Worm (Caenorhabditis elegans) whole organism, L4 larva: ENCODE measurements around the gene brd-1.

ENCODE experiments used
- T20F7.1 ChIP-seq: fragments of 200-800 bp; sonication (Bioruptor generic); optimal IDR thresholded peaks from 2 replicates; lab custom pipeline; 2018; ENCODE audit warnings: mild to moderate bottlenecking, missing genetic modification characterization, missing compliant biosample characterization
- Y75B8A.6 ChIP-seq: fragments of 200-800 bp; sonication (Bioruptor generic); IDR thresholded peaks from 2 replicates; pipeline ENCODE4 v1.3.6; 2022; ENCODE audit warnings: missing genetic modification reagents, missing genetic modification characterization, missing compliant biosample characterization
- aly-2 ChIP-seq: sonication (generic microtip); optimal IDR thresholded peaks from 2 replicates; lab custom pipeline; 2018; ENCODE audit warnings: missing biosample characterization, missing genetic modification characterization
- arid-1 ChIP-seq: fragments of 200-800 bp; sonication (Bioruptor generic); conservative IDR thresholded peaks from 2 replicates; pipeline ENCODE4 v1.3.6; 2022; ENCODE audit warnings: missing genetic modification reagents, missing genetic modification characterization, missing compliant biosample characterization
- attf-4 ChIP-seq: sonication (generic microtip); optimal IDR thresholded peaks from 3 replicates; lab custom pipeline; 2017; ENCODE audit warnings: missing biosample characterization, missing genetic modification characterization
- ceh-32 ChIP-seq: sonication (generic microtip); optimal IDR thresholded peaks from 2 replicates; lab custom pipeline; 2016; ENCODE audit warnings: mild to moderate bottlenecking, missing genetic modification characterization, missing compliant biosample characterization; ENCODE audit not compliant: poor library complexity
- ceh-44 ChIP-seq: fragments of 200-800 bp; sonication (Bioruptor generic); IDR thresholded peaks from 2 replicates; pipeline ENCODE4 v1.3.6; 2022; ENCODE audit warnings: missing genetic modification reagents, missing genetic modification characterization, missing compliant biosample characterization
- ceh-62 ChIP-seq: sonication (generic microtip); optimal IDR thresholded peaks from 2 replicates; lab custom pipeline; 2017; ENCODE audit warnings: missing biosample characterization, missing genetic modification characterization
- ceh-82 ChIP-seq: sonication (generic microtip); optimal IDR thresholded peaks from 2 replicates; lab custom pipeline; 2017; ENCODE audit warnings: missing biosample characterization, missing genetic modification characterization
- ces-1 ChIP-seq: fragments of 150-350 bp; sonication (generic microtip); optimal IDR thresholded peaks from 4 replicates; lab custom pipeline; 2014; ENCODE audit warnings: missing biosample characterization, missing genetic modification reagents, missing genetic modification characterization
- daf-16 ChIP-seq, 3 experiments: sonication (generic microtip); optimal IDR thresholded peaks; 2 replicates each; lab custom pipeline; 2016 to 2017; ENCODE audit warnings: missing genetic modification characterization in 3 of 3, missing genetic modification reagents in 3 of 3, mild to moderate bottlenecking in 2 of 3, missing compliant biosample characterization in 2 of 3, missing biosample characterization in 1 of 3, moderate library complexity in 1 of 3
- daf-19 ChIP-seq: fragments of 200-800 bp; sonication (Bioruptor generic); conservative IDR thresholded peaks from 2 replicates; pipeline ENCODE4 v1.3.6; 2022; ENCODE audit warnings: missing genetic modification characterization, missing compliant biosample characterization
- duxl-1 ChIP-seq: sonication (generic microtip); optimal IDR thresholded peaks from 2 replicates; lab custom pipeline; 2016; ENCODE audit warnings: mild to moderate bottlenecking, missing genetic modification characterization, moderate library complexity, missing compliant biosample characterization; ENCODE audit not compliant: poor library complexity
- dve-1 ChIP-seq: sonication (generic microtip); optimal IDR thresholded peaks from 2 replicates; lab custom pipeline; 2017; ENCODE audit warnings: antibody characterized with exemption, mild to moderate bottlenecking, missing genetic modification characterization, missing compliant biosample characterization; ENCODE audit not compliant: insufficient read depth
- fkh-10 ChIP-seq: fragments of 150-350 bp; optimal IDR thresholded peaks from 2 replicates; lab custom pipeline; 2014; ENCODE audit warnings: missing biosample characterization, missing genetic modification reagents, missing genetic modification characterization
- fos-1 ChIP-seq: fragments of 150-350 bp; optimal IDR thresholded peaks from 2 replicates; lab custom pipeline; 2014; ENCODE audit warnings: missing biosample characterization, missing genetic modification characterization
- gei-8 ChIP-seq: fragments of 200-800 bp; sonication (Bioruptor generic); optimal IDR thresholded peaks from 2 replicates; lab custom pipeline; 2018; ENCODE audit warnings: mild to moderate bottlenecking, missing genetic modification characterization, missing compliant biosample characterization
- hif-1 ChIP-seq, 2 experiments: sonication (generic microtip); optimal IDR thresholded peaks; 2 replicates each; lab custom pipeline; 2016 to 2017; ENCODE audit warnings: missing compliant biosample characterization in 2 of 2, missing genetic modification characterization in 2 of 2, missing genetic modification reagents in 2 of 2, missing genotype in 2 of 2, mild to moderate bottlenecking in 1 of 2
- hlh-11 ChIP-seq: fragments of 200-800 bp; sonication (Bioruptor generic); optimal IDR thresholded peaks from 2 replicates; lab custom pipeline; 2018; ENCODE audit warnings: mild to moderate bottlenecking, missing genetic modification characterization, missing compliant biosample characterization
- hlh-30 ChIP-seq: sonication (generic microtip); optimal IDR thresholded peaks from 2 replicates; lab custom pipeline; 2017; ENCODE audit warnings: antibody characterized with exemption, mild to moderate bottlenecking, missing genetic modification characterization, missing compliant biosample characterization; ENCODE audit not compliant: insufficient read depth
- hmg-1.1 ChIP-seq: fragments of 200-800 bp; sonication (Bioruptor generic); IDR thresholded peaks from 2 replicates; pipeline ENCODE4 v1.3.6; 2022; ENCODE audit warnings: missing genetic modification reagents, missing genetic modification characterization, missing compliant biosample characterization
- lim-7 ChIP-seq: fragments of 200-800 bp; sonication (Bioruptor generic); IDR thresholded peaks from 2 replicates; pipeline ENCODE4 v1.3.6; 2022; ENCODE audit warnings: missing genetic modification characterization, missing compliant biosample characterization
- lin-13 ChIP-seq: fragments of 150-350 bp; optimal IDR thresholded peaks from 2 replicates; lab custom pipeline; 2014; ENCODE audit warnings: missing biosample characterization, missing genetic modification reagents, missing genetic modification characterization
- lin-29 ChIP-seq: fragments of 200-800 bp; sonication (Bioruptor generic); IDR thresholded peaks from 2 replicates; pipeline ENCODE4 v1.3.6; 2022; ENCODE audit warnings: missing genetic modification reagents, missing genetic modification characterization, missing compliant biosample characterization
- lsy-2 ChIP-seq, 2 experiments: fragments of 150-350 bp in 1 of 2; sonication (generic microtip) in 1 of 2; optimal IDR thresholded peaks; 2 replicates each; lab custom pipeline; 2014 to 2017; ENCODE audit warnings: missing biosample characterization in 2 of 2, missing genetic modification characterization in 2 of 2
- madf-9 ChIP-seq: fragments of 200-800 bp; sonication (Bioruptor generic); conservative IDR thresholded peaks from 2 replicates; pipeline ENCODE4 v1.3.6; 2022; ENCODE audit warnings: missing genetic modification reagents, missing genetic modification characterization, missing compliant biosample characterization
- mdl-1 ChIP-seq, 2 experiments: fragments of 150-350 bp in 1 of 2; sonication (generic microtip) in 1 of 2; optimal IDR thresholded peaks; 2 replicates each; lab custom pipeline; 2014 to 2017; ENCODE audit warnings: missing biosample characterization in 2 of 2, missing genetic modification characterization in 2 of 2
- mep-1 ChIP-seq: fragments of 150-350 bp; sonication (generic microtip); optimal IDR thresholded peaks from 3 replicates; lab custom pipeline; 2014; ENCODE audit warnings: missing biosample characterization, missing genetic modification characterization
- mes-2 ChIP-seq: sonication (generic microtip); optimal IDR thresholded peaks from 2 replicates; lab custom pipeline; 2016; ENCODE audit warnings: missing genotype, mild to moderate bottlenecking, missing genetic modification characterization, missing compliant biosample characterization; ENCODE audit not compliant: poor library complexity, severe bottlenecking
- mxl-2 ChIP-seq: fragments of 200-800 bp; sonication (Bioruptor generic); conservative IDR thresholded peaks from 2 replicates; pipeline ENCODE4 v1.3.6; 2022; ENCODE audit warnings: missing genetic modification reagents, missing genetic modification characterization, missing compliant biosample characterization
- nhr-102 ChIP-seq: sonication (generic microtip); optimal IDR thresholded peaks from 2 replicates; lab custom pipeline; 2016; ENCODE audit warnings: mild to moderate bottlenecking, missing genetic modification characterization, moderate library complexity, missing compliant biosample characterization
- nhr-25 ChIP-seq: sonication (generic microtip); optimal IDR thresholded peaks from 2 replicates; lab custom pipeline; 2017; ENCODE audit warnings: missing genetic modification characterization, mild to moderate bottlenecking, missing compliant biosample characterization, antibody characterized with exemption, moderate library complexity, borderline replicate concordance; ENCODE audit not compliant: insufficient read depth
- nhr-28 ChIP-seq: fragments of 150-350 bp; optimal IDR thresholded peaks from 2 replicates; lab custom pipeline; 2014; ENCODE audit warnings: missing biosample characterization, missing genetic modification characterization
- nhr-6 ChIP-seq: fragments of 150-350 bp; optimal IDR thresholded peaks from 2 replicates; lab custom pipeline; 2014; ENCODE audit warnings: missing biosample characterization, missing genetic modification characterization
- php-3 ChIP-seq: fragments of 200-800 bp; sonication (Bioruptor generic); IDR thresholded peaks from 2 replicates; pipeline ENCODE4 v1.3.6; 2022; ENCODE audit warnings: missing genetic modification reagents, missing genetic modification characterization, missing compliant biosample characterization
- pqm-1 ChIP-seq: sonication (generic microtip); optimal IDR thresholded peaks from 2 replicates; lab custom pipeline; 2017; ENCODE audit warnings: missing biosample characterization, missing genetic modification characterization
- rbr-2 ChIP-seq: sonication (generic microtip); optimal IDR thresholded peaks from 2 replicates; lab custom pipeline; 2016; ENCODE audit warnings: missing genotype, missing genetic modification characterization, missing compliant biosample characterization
- sdz-12 ChIP-seq: fragments of 200-800 bp; sonication (Bioruptor generic); optimal IDR thresholded peaks from 2 replicates; lab custom pipeline; 2018; ENCODE audit warnings: mild to moderate bottlenecking, missing genetic modification characterization, missing compliant biosample characterization
- skn-1 ChIP-seq: fragments of 150-350 bp; optimal IDR thresholded peaks from 2 replicates; lab custom pipeline; 2014; ENCODE audit warnings: missing biosample characterization, missing genetic modification characterization
- spr-3 ChIP-seq: fragments of 200-800 bp; sonication (Bioruptor generic); optimal IDR thresholded peaks from 2 replicates; lab custom pipeline; 2018; ENCODE audit warnings: mild to moderate bottlenecking, missing genetic modification characterization, missing compliant biosample characterization
- tag-97 ChIP-seq: fragments of 200-800 bp; sonication (Bioruptor generic); IDR thresholded peaks from 2 replicates; pipeline ENCODE4 v1.3.6; 2022; ENCODE audit warnings: missing genetic modification characterization, missing compliant biosample characterization
- unc-62 ChIP-seq, 3 experiments: fragments of 150-350 bp in 1 of 3; sonication (generic microtip); optimal IDR thresholded peaks in 2 of 3; peaks in 1 of 3; 1 replicate in 1 of 3; 2 replicates in 2 of 3; lab custom pipeline; 2014 to 2017; ENCODE audit warnings: missing biosample characterization in 3 of 3, missing genetic modification characterization in 3 of 3, missing genetic modification reagents in 3 of 3, missing genotype in 1 of 3
- zag-1 ChIP-seq: fragments of 150-350 bp; optimal IDR thresholded peaks from 2 replicates; lab custom pipeline; 2014; ENCODE audit warnings: missing biosample characterization, missing genetic modification characterization
- zfp-3 ChIP-seq: fragments of 200-800 bp; sonication (Bioruptor generic); conservative IDR thresholded peaks from 2 replicates; pipeline ENCODE4 v1.3.6; 2022; ENCODE audit warnings: missing genetic modification reagents, missing genetic modification characterization, missing compliant biosample characterization
- zip-11 ChIP-seq: fragments of 200-800 bp; sonication (Bioruptor generic); IDR thresholded peaks from 2 replicates; pipeline ENCODE4 v1.3.6; 2022; ENCODE audit warnings: missing genetic modification characterization, missing compliant biosample characterization
- zip-2 ChIP-seq: fragments of 150-350 bp; optimal IDR thresholded peaks from 2 replicates; lab custom pipeline; 2014; ENCODE audit warnings: missing biosample characterization, missing genetic modification characterization

Gene brd-1

DNA sequence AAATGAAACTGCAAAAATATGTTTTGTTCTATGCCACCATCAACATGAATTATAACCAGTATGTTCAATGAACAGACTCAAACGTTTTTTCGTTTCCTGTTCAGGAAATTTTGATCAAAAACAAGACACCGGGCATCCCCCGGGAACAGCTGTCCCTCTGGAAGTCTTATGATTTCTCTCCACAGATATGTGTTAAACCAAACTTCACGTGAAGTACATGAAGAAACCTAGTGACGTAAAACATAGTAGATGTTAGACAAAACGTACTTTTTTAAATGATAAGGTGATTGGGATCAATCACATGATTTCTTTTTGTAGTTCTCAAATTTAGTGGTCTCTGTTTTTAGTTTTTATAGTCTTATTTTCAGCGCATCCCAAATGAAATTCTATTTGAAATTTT is 9.2 kb upstream of the brd-1 start (continued):
- TF ChIP-seq tag-97 (GFP tag; lab: Robert Waterston, UW) (no peak), skn-1 (tag; lab: Kevin White, UChicago) (no peak), lim-7 (no peak), ceh-82 (tag; lab: Kevin White, UChicago) (no peak), hlh-30 (tag; lab: Kevin White, UChicago) (peak; percentile 84), daf-16 (GFP tag; optimal IDR thresholded peaks at IDR 0.05; lab: Kevin White, UChicago) (peak in 1 of 2 experiments; percentile 1), daf-16 (tag; optimal IDR thresholded peaks at IDR 0.05; lab: Kevin White, UChicago) (peak; percentile 22), lin-29 (GFP tag; lab: Robert Waterston, UW) (no peak), nhr-102 (tag; lab: Kevin White, UChicago) (no peak), zip-2 (no peak), fos-1 (no peak), mep-1 (peak; percentile 39), lsy-2 (tag; optimal IDR thresholded peaks at IDR 0.05; lab: Kevin White, UChicago) (peak in 1 of 2 experiments; percentile 44), gei-8 (GFP tag; lab: Kevin White, UChicago) (no peak)

DNA sequence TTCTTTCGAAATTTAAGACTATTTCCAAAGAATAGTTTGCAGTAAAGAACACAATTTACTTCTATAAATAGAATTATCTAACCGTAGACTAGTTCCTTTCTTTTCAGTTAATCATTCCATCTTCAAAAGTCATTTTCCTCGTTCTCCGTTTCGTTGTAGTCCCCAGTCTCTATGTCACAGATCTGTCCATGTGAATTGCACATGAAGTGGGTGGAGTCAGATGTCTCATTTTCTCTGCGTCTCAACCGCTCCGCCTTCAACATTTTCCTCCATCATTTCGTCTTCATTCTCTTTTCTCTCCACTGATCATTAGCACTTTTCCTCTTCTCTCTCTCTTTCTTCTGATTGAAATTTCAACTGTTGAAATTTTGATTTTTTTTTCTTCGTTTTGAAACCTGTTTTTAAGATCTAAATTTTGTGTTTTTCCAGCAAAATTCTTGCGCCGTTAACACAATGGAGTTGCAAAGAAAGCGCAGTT is 8.3 kb upstream of the brd-1 start, which contains the start of gene T07E3.4:
T07E3.4 (plus strand) TSS at position 428 of the 478 bp plus-strand sequence.
- TF ChIP-seq lin-13 (GFP tag; lab: Kevin White, UChicago) (peak; percentile 46), zip-11 (GFP tag; lab: Robert Waterston, UW) (no peak), nhr-6 (no peak), ceh-44 (GFP tag; lab: Robert Waterston, UW) (no peak), ceh-62 (tag; lab: Kevin White, UChicago) (no peak), rbr-2 (tag; lab: Kevin White, UChicago) (peak; percentile 54), T20F7.1 (GFP tag; lab: Kevin White, UChicago) (peak; percentile 60), lsy-2 (tag; optimal IDR thresholded peaks at IDR 0.05; lab: Kevin White, UChicago) (peak; percentile 50 to 84), aly-2 (no peak), hlh-11 (tag; lab: Kevin White, UChicago) (peak; percentile 93), duxl-1 (tag; lab: Kevin White, UChicago) (no peak), dve-1 (tag; lab: Kevin White, UChicago) (peak; percentile 73), Y75B8A.6 (no peak), spr-3 (GFP tag; lab: Kevin White, UChicago) (no peak), ces-1 (GFP tag; lab: Kevin White, UChicago) (no peak), pqm-1 (tag; lab: Kevin White, UChicago) (no peak), zfp-3 (no peak), mep-1 (peak; percentile 69), zag-1 (no peak), lim-7 (no peak), arid-1 (GFP tag; lab: Robert Waterston, UW) (no peak), ceh-32 (no peak), mdl-1 (tag; optimal IDR thresholded peaks at IDR 0.05; lab: Kevin White, UChicago) (peak; percentile 22 to 72), fkh-10 (GFP tag; lab: Kevin White, UChicago) (no peak), attf-4 (tag; lab: Kevin White, UChicago) (no peak), nhr-25 (tag; lab: Kevin White, UChicago) (no peak), mes-2 (tag; lab: Kevin White, UChicago) (peak; percentile 66), hif-1 (tag; optimal IDR thresholded peaks at IDR 0.05; lab: Kevin White, UChicago) (no peak), ceh-82 (tag; lab: Kevin White, UChicago) (no peak), php-3 (0 out of 2 replicates have a peak, but pooled peaks have one; percentile 39), nhr-102 (tag; lab: Kevin White, UChicago) (peak; percentile 39), hmg-1.1 (GFP tag; lab: Robert Waterston, UW) (peak; percentile 76), unc-62 (GFP tag; optimal IDR thresholded peaks at IDR 0.05 in 1 of 2; lab: Kevin White, UChicago) (peak in 1 of 2 experiments; percentile 90), unc-62 (tag; optimal IDR thresholded peaks at IDR 0.05; lab: Kevin White, UChicago) (no peak), skn-1 (tag; lab: Kevin White, UChicago) (no peak), mxl-2 (peak; percentile 99), madf-9 (no peak), daf-19 (GFP tag; lab: Robert Waterston, UW) (no peak), gei-8 (GFP tag; lab: Kevin White, UChicago) (peak; percentile 9), sdz-12 (GFP tag; lab: Kevin White, UChicago) (no peak), nhr-28 (peak; percentile 84)
